Fruit fly (Drosophila melanogaster) whole organism, embryonic: ENCODE data around the gene CG7785.

Source experiments
- CG10431 ChIP-seq: fragments of 200-800 bp; sonication (Bioruptor generic); optimal IDR thresholded peaks from 3 replicates; lab custom pipeline; 2018; ENCODE audit warnings: missing biosample characterization, mild to moderate bottlenecking, missing genetic modification characterization
- CG11398 ChIP-seq: fragments of 200-800 bp; sonication (Bioruptor generic); optimal IDR thresholded peaks from 2 replicates; lab custom pipeline; 2016; ENCODE audit warnings: missing biosample characterization, missing genetic modification characterization
- CG11504 ChIP-seq: fragments of 200-800 bp; sonication (Bioruptor generic); optimal IDR thresholded peaks from 3 replicates; lab custom pipeline; 2019; ENCODE audit warnings: missing biosample characterization, mild to moderate bottlenecking, missing genetic modification characterization, moderate library complexity
- CG12104 ChIP-seq: fragments of 200-800 bp; sonication (Bioruptor generic); optimal IDR thresholded peaks from 3 replicates; lab custom pipeline; 2016; ENCODE audit warnings: missing biosample characterization, missing genetic modification characterization
- CG12659 ChIP-seq: fragments of 200-800 bp; sonication (Bioruptor generic); optimal IDR thresholded peaks from 3 replicates; lab custom pipeline; 2017; ENCODE audit warnings: mild to moderate bottlenecking, missing biosample characterization, missing genetic modification reagents, missing genetic modification characterization
- CG13287 ChIP-seq: fragments of 200-800 bp; sonication (Bioruptor generic); IDR thresholded peaks from 2 replicates; pipeline ENCODE4 v1.3.6; 2022; ENCODE audit warnings: missing biosample characterization, missing genetic modification characterization; ENCODE audit not compliant: partially characterized antibody
- CG14050 ChIP-seq: fragments of 200-800 bp; sonication (Bioruptor generic); IDR thresholded peaks from 3 replicates; pipeline ENCODE4 v1.3.6; 2022; ENCODE audit warnings: missing biosample characterization, missing genetic modification characterization
- CG15073 ChIP-seq: fragments of 200-800 bp; sonication (Bioruptor generic); optimal IDR thresholded peaks from 2 replicates; lab custom pipeline; 2016; ENCODE audit warnings: missing biosample characterization, missing genetic modification characterization
- CG15514 ChIP-seq: fragments of 200-800 bp; sonication (Bioruptor generic); optimal IDR thresholded peaks from 3 replicates; lab custom pipeline; 2017; ENCODE audit warnings: missing biosample characterization, missing genetic modification characterization, mild to moderate bottlenecking, moderate library complexity, missing genetic modification reagents
- CG17802 ChIP-seq: fragments of 200-800 bp; sonication (Bioruptor generic); optimal IDR thresholded peaks from 2 replicates; lab custom pipeline; 2018; ENCODE audit warnings: missing biosample characterization, mild to moderate bottlenecking, missing genetic modification characterization, moderate library complexity
- CG18011 ChIP-seq: fragments of 200-800 bp; sonication (Bioruptor generic); optimal IDR thresholded peaks from 2 replicates; lab custom pipeline; 2017; ENCODE audit warnings: missing biosample characterization, missing genetic modification characterization, mild to moderate bottlenecking, moderate library complexity, missing genotype
- CG18476 ChIP-seq: fragments of 200-800 bp; sonication (Bioruptor generic); optimal IDR thresholded peaks from 2 replicates; lab custom pipeline; 2016; ENCODE audit warnings: missing biosample characterization, mild to moderate bottlenecking, missing genetic modification characterization
- CG18764 ChIP-seq: fragments of 200-800 bp; sonication (Bioruptor generic); optimal IDR thresholded peaks from 3 replicates; lab custom pipeline; 2016; ENCODE audit warnings: missing biosample characterization, missing genetic modification characterization
- CG2120 ChIP-seq: fragments of 200-800 bp; sonication (Bioruptor generic); optimal IDR thresholded peaks from 3 replicates; lab custom pipeline; 2016; ENCODE audit warnings: missing biosample characterization, missing genetic modification characterization
- CG31224 ChIP-seq: fragments of 200-800 bp; sonication (Bioruptor generic); IDR thresholded peaks from 2 replicates; pipeline ENCODE4 v1.3.6; 2022; ENCODE audit warnings: missing biosample characterization, missing genetic modification characterization
- CG3407 ChIP-seq: fragments of 200-800 bp; sonication (Bioruptor generic); optimal IDR thresholded peaks from 2 replicates; lab custom pipeline; 2018; ENCODE audit warnings: missing biosample characterization, mild to moderate bottlenecking, missing genetic modification characterization
- CG34224 ChIP-seq: fragments of 200-800 bp; sonication (Bioruptor generic); IDR thresholded peaks from 3 replicates; pipeline ENCODE4 v1.3.6; 2022; ENCODE audit warnings: missing biosample characterization, missing genetic modification characterization; ENCODE audit not compliant: partially characterized antibody
- CG4707 ChIP-seq: fragments of 200-800 bp; sonication (Bioruptor generic); optimal IDR thresholded peaks from 2 replicates; lab custom pipeline; 2018; ENCODE audit warnings: missing biosample characterization, mild to moderate bottlenecking, missing genetic modification characterization, moderate library complexity
- CG6254 ChIP-seq: fragments of 200-800 bp; sonication (Bioruptor generic); optimal IDR thresholded peaks from 3 replicates; lab custom pipeline; 2017; ENCODE audit warnings: mild to moderate bottlenecking, missing biosample characterization, missing genetic modification reagents, missing genetic modification characterization
- CG6654 ChIP-seq: fragments of 200-800 bp; sonication (Bioruptor generic); optimal IDR thresholded peaks from 2 replicates; lab custom pipeline; 2017; ENCODE audit warnings: missing biosample characterization, mild to moderate bottlenecking, missing genetic modification characterization
- CG6854 ChIP-seq: fragments of 200-800 bp; sonication (Bioruptor generic); optimal IDR thresholded peaks from 3 replicates; lab custom pipeline; 2017; ENCODE audit warnings: missing biosample characterization, mild to moderate bottlenecking, missing genetic modification characterization
- CG7745 ChIP-seq: fragments of 200-800 bp; sonication (Bioruptor generic); optimal IDR thresholded peaks from 2 replicates; lab custom pipeline; 2018; ENCODE audit warnings: missing biosample characterization, mild to moderate bottlenecking, missing genetic modification characterization, moderate library complexity
- CG7963 ChIP-seq: fragments of 200-800 bp; sonication (Bioruptor generic); IDR thresholded peaks from 3 replicates; pipeline ENCODE4 v1.3.6; 2022; ENCODE audit warnings: missing biosample characterization, missing genetic modification characterization; ENCODE audit not compliant: partially characterized antibody
- Dbx ChIP-seq: fragments of 200-800 bp; sonication (Bioruptor generic); IDR thresholded peaks from 3 replicates; pipeline ENCODE4 v1.3.6; 2022; ENCODE audit warnings: missing biosample characterization, missing genetic modification characterization
- Dip3 ChIP-seq: fragments of 200-800 bp; sonication (Bioruptor generic); optimal IDR thresholded peaks from 3 replicates; lab custom pipeline; 2016; ENCODE audit warnings: missing biosample characterization, missing genetic modification characterization
- Dll ChIP-seq: fragments of 200-800 bp; sonication (Bioruptor generic); IDR thresholded peaks from 4 replicates; pipeline ENCODE4 v1.3.6; 2022; ENCODE audit warnings: missing biosample characterization, missing genetic modification characterization; ENCODE audit not compliant: partially characterized antibody
- Dref ChIP-seq: fragments of 200-800 bp; sonication (Bioruptor generic); IDR thresholded peaks from 2 replicates; pipeline ENCODE4 v1.3.6; 2022; ENCODE audit warnings: missing biosample characterization, missing genetic modification characterization
- GATAe ChIP-seq: fragments of 200-800 bp; sonication (Bioruptor generic); conservative IDR thresholded peaks from 2 replicates; pipeline ENCODE4 v1.3.6; 2022; ENCODE audit warnings: missing biosample characterization, missing genetic modification characterization
- H2.0 ChIP-seq: fragments of 200-800 bp; sonication (Bioruptor generic); IDR thresholded peaks from 2 replicates; pipeline ENCODE4 v1.3.6; 2022; ENCODE audit warnings: missing biosample characterization, missing genetic modification characterization
- HLH3B ChIP-seq: fragments of 200-800 bp; sonication (Bioruptor generic); IDR thresholded peaks from 2 replicates; pipeline ENCODE4 v1.3.6; 2022; ENCODE audit warnings: missing biosample characterization, missing genetic modification characterization
- Lpt ChIP-seq: fragments of >200 bp; optimal IDR thresholded peaks from 2 replicates; lab custom pipeline; 2018; ENCODE audit warnings: missing biosample characterization, missing genetic modification characterization
- Mad ChIP-seq: fragments of 200-800 bp; sonication (Bioruptor generic); optimal IDR thresholded peaks from 2 replicates; lab custom pipeline; 2016; ENCODE audit warnings: missing biosample characterization, missing genetic modification characterization
- Meics ChIP-seq: fragments of 200-800 bp; sonication (Bioruptor generic); optimal IDR thresholded peaks from 2 replicates; lab custom pipeline; 2017; ENCODE audit warnings: missing biosample characterization, mild to moderate bottlenecking, missing genetic modification characterization
- Mrtf ChIP-seq: fragments of 200-800 bp; sonication (Bioruptor generic); IDR thresholded peaks from 3 replicates; pipeline ENCODE4 v1.3.6; 2022; ENCODE audit warnings: missing biosample characterization, missing genetic modification characterization
- TFAM ChIP-seq: fragments of 200-800 bp; sonication (Bioruptor generic); optimal IDR thresholded peaks from 2 replicates; lab custom pipeline; 2017; ENCODE audit warnings: missing biosample characterization, missing genetic modification characterization, inconsistent platforms
- YL-1 ChIP-seq: fragments of 200-800 bp; sonication (Bioruptor generic); optimal IDR thresholded peaks from 3 replicates; lab custom pipeline; 2017; ENCODE audit warnings: missing biosample characterization, mild to moderate bottlenecking, missing genetic modification characterization
- ab ChIP-seq: fragments of 200-800 bp; sonication (Bioruptor generic); optimal IDR thresholded peaks from 2 replicates; lab custom pipeline; 2016; ENCODE audit warnings: missing biosample characterization, missing genetic modification characterization
- chinmo ChIP-seq: fragments of 200-800 bp; sonication (Bioruptor generic); IDR thresholded peaks from 4 replicates; pipeline ENCODE4 v1.3.6; 2022; ENCODE audit warnings: missing biosample characterization, missing genetic modification characterization; ENCODE audit not compliant: partially characterized antibody
- crol ChIP-seq: fragments of 200-800 bp; sonication (Bioruptor generic); IDR thresholded peaks from 2 replicates; pipeline ENCODE4 v1.3.6; 2022; ENCODE audit warnings: missing biosample characterization, missing genetic modification characterization
- grau ChIP-seq: fragments of 200-800 bp; optimal IDR thresholded peaks from 3 replicates; lab custom pipeline; 2019; ENCODE audit warnings: missing biosample characterization, mild to moderate bottlenecking, missing genetic modification characterization, moderate library complexity
- gsb ChIP-seq: fragments of 200-800 bp; sonication (Bioruptor generic); IDR thresholded peaks from 2 replicates; pipeline ENCODE4 v1.3.6; 2022; ENCODE audit warnings: missing biosample characterization, missing genetic modification characterization
- gsb-n ChIP-seq: fragments of 200-800 bp; sonication (Bioruptor generic); optimal IDR thresholded peaks from 3 replicates; lab custom pipeline; 2018; ENCODE audit warnings: missing biosample characterization, mild to moderate bottlenecking, missing genetic modification characterization
- klu ChIP-seq: fragments of 200-800 bp; sonication (Bioruptor generic); IDR thresholded peaks from 2 replicates; pipeline ENCODE4 v1.3.6; 2022; ENCODE audit warnings: missing biosample characterization, missing genetic modification characterization
- knrl ChIP-seq: fragments of 200-800 bp; sonication (Bioruptor generic); IDR thresholded peaks from 3 replicates; pipeline ENCODE4 v1.3.6; 2022; ENCODE audit warnings: missing biosample characterization, missing genetic modification characterization; ENCODE audit not compliant: partially characterized antibody
- pita ChIP-seq: fragments of 200-800 bp; sonication (Bioruptor generic); optimal IDR thresholded peaks from 2 replicates; lab custom pipeline; 2017; ENCODE audit warnings: missing biosample characterization, mild to moderate bottlenecking, missing genetic modification characterization
- rib ChIP-seq: fragments of 200-800 bp; sonication (Bioruptor generic); IDR thresholded peaks from 2 replicates; pipeline ENCODE4 v1.3.6; 2022; ENCODE audit warnings: missing biosample characterization, missing genetic modification characterization
- sens-2 ChIP-seq: fragments of 200-800 bp; sonication (Bioruptor generic); IDR thresholded peaks from 2 replicates; pipeline ENCODE4 v1.3.6; 2022; ENCODE audit warnings: missing biosample characterization, missing genetic modification characterization
- sr ChIP-seq: fragments of 200-800 bp; sonication (Bioruptor generic); IDR thresholded peaks from 3 replicates; pipeline ENCODE4 v1.3.6; 2022; ENCODE audit warnings: missing biosample characterization, missing genetic modification characterization
- toy ChIP-seq: fragments of 200-800 bp; sonication (Bioruptor generic); IDR thresholded peaks from 2 replicates; pipeline ENCODE4 v1.3.6; 2022; ENCODE audit warnings: missing biosample characterization, missing genetic modification characterization
- twi ChIP-seq: fragments of 200-800 bp; optimal IDR thresholded peaks from 2 replicates; lab custom pipeline; 2019; ENCODE audit warnings: missing biosample characterization, mild to moderate bottlenecking, missing genetic modification characterization, moderate library complexity
- z ChIP-seq: fragments of 200-800 bp; sonication (Bioruptor generic); IDR thresholded peaks from 3 replicates; pipeline ENCODE4 v1.3.6; 2022; ENCODE audit warnings: missing biosample characterization, missing genetic modification characterization

Gene CG7785

dm6 chr3R:18021261-18021679, at the start of gene CG7785 (continued):
- TF ChIP-seq CG12659 (GFP tag; lab: Kevin White, UChicago) (peak; percentile 61), gsb-n (peak; percentile 41), CG34224 (GFP tag; lab: Robert Waterston, UW) (no peak), sens-2 (GFP tag; lab: Robert Waterston, UW) (no peak), CG6254 (no peak), pita (GFP tag; lab: Kevin White, UChicago) (peak; percentile 41), GATAe (GFP tag; lab: Robert Waterston, UW) (no peak), HLH3B (GFP tag; lab: Robert Waterston, UW) (no peak), CG3407 (GFP tag; lab: Kevin White, UChicago) (peak; percentile 12), Dbx (GFP tag; lab: Robert Waterston, UW) (no peak), CG18476 (GFP tag; lab: Kevin White, UChicago) (no peak), Dip3 (GFP tag; lab: Kevin White, UChicago) (peak; percentile 9), YL-1 (GFP tag; lab: Kevin White, UChicago) (peak; percentile 54), rib (GFP tag; lab: Robert Waterston, UW) (no peak), toy (GFP tag; lab: Robert Waterston, UW) (no peak), CG7745 (tag; lab: Kevin White, UChicago) (no peak), ab (no peak), CG11398 (GFP tag; lab: Kevin White, UChicago) (no peak), Meics (GFP tag; lab: Kevin White, UChicago) (peak; percentile 60), twi (no peak), CG18764 (GFP tag; lab: Kevin White, UChicago) (peak; percentile 50), chinmo (GFP tag; lab: Robert Waterston, UW) (no peak), gsb (no peak), Lpt (GFP tag; lab: Kevin White, UChicago) (no peak), z (no peak), Dref (GFP tag; lab: Robert Waterston, UW) (no peak), CG10431 (GFP tag; lab: Kevin White, UChicago) (peak; percentile 10), CG15073 (no peak), CG7963 (GFP tag; lab: Robert Waterston, UW) (no peak), CG17802 (no peak), Mad (GFP tag; lab: Kevin White, UChicago) (peak; percentile 43), crol (GFP tag; lab: Robert Waterston, UW) (no peak), Dll (GFP tag; lab: Robert Waterston, UW) (no peak), TFAM (no peak), H2.0 (GFP tag; lab: Robert Waterston, UW) (peak; percentile 16; the same call in 1 of the 2 replicates), CG11504 (tag; lab: Kevin White, UChicago) (peak; percentile 73), CG15514 (GFP tag; lab: Kevin White, UChicago) (peak; percentile 43), sr (GFP tag; lab: Robert Waterston, UW) (no peak), CG6854 (no peak), CG2120 (GFP tag; lab: Kevin White, UChicago) (peak; percentile 56), klu (GFP tag; lab: Robert Waterston, UW) (no peak), grau (peak; percentile 53), CG14050 (GFP tag; lab: Robert Waterston, UW) (no peak), CG12104 (peak; percentile 48), CG18011 (GFP tag; lab: Kevin White, UChicago) (no peak), CG6654 (GFP tag; lab: Kevin White, UChicago) (no peak), CG4707 (GFP tag; lab: Kevin White, UChicago) (no peak), CG13287 (GFP tag; lab: Robert Waterston, UW) (peak; percentile 7; the same call in 1 of the 2 replicates), Mrtf (GFP tag; lab: Robert Waterston, UW) (no peak; the same call in 2 of the 3 replicates), knrl (GFP tag; lab: Robert Waterston, UW) (peak; percentile 27; the same call in 1 of the 3 replicates), CG31224 (GFP tag; lab: Robert Waterston, UW) (no peak)
